Fruit fly (Drosophila melanogaster) Kc167 (cell line): ENCODE data around the gene CG7968.

ENCODE experiments used
- Myc ChIP-seq: fragments of >200 bp; optimal IDR thresholded peaks from 2 replicates; lab custom pipeline; 2017; ENCODE audit warnings: missing external identifiers
- Sin3A ChIP-seq: fragments of >200 bp; optimal IDR thresholded peaks from 2 replicates; lab custom pipeline; 2018; ENCODE audit warnings: missing external identifiers
- h ChIP-seq: fragments of >200 bp; optimal IDR thresholded peaks from 3 replicates; lab custom pipeline; 2018; ENCODE audit warnings: missing external identifiers
- insv ChIP-seq: fragments of >200 bp; optimal IDR thresholded peaks from 3 replicates; lab custom pipeline; 2018; ENCODE audit warnings: missing external identifiers
- psq ChIP-seq: fragments of >200 bp; optimal IDR thresholded peaks from 2 replicates; lab custom pipeline; 2017; ENCODE audit warnings: missing external identifiers
- ttk ChIP-seq: sonication (Bioruptor generic); optimal IDR thresholded peaks from 2 replicates; lab custom pipeline; 2017; ENCODE audit warnings: missing external identifiers

CG7968 gene

dm6 chr2L:13878801-13879200, 29.6 kb downstream of the CG7968 start:
- no peak for TF ChIP-seq Myc (lab: Kevin White, UChicago)
- TF ChIP-seq psq (lab: Kevin White, UChicago), result no peak
- TF ChIP-seq h (lab: Kevin White, UChicago), result no peak
- TF ChIP-seq ttk (lab: Kevin White, UChicago), result no peak
- TF ChIP-seq Sin3A (lab: Kevin White, UChicago), result no peak
- no peak for TF ChIP-seq insv (lab: Kevin White, UChicago)

- TF ChIP-seq h (lab: Kevin White, UChicago) (no peak), Myc (lab: Kevin White, UChicago) (no peak), insv (lab: Kevin White, UChicago) (no peak), psq (lab: Kevin White, UChicago) (no peak), Sin3A (lab: Kevin White, UChicago) (no peak), ttk (lab: Kevin White, UChicago) (no peak)
Measured at dm6 chr2L:13881387-13881902, 32.2 kb downstream of the CG7968 start.

dm6 chr2L:13881939-13882338, 32.7 kb downstream of the CG7968 start:
- TF ChIP-seq Myc (lab: Kevin White, UChicago) (no peak), insv (lab: Kevin White, UChicago) (no peak), psq (lab: Kevin White, UChicago) (no peak), ttk (lab: Kevin White, UChicago) (no peak), Sin3A (lab: Kevin White, UChicago) (no peak), h (lab: Kevin White, UChicago) (no peak)

dm6 chr2L:13884063-13884656, 35.0 kb downstream of the CG7968 start:
- TF ChIP-seq Sin3A (lab: Kevin White, UChicago) (no peak), ttk (lab: Kevin White, UChicago) (no peak), h (lab: Kevin White, UChicago) (no peak), Myc (lab: Kevin White, UChicago) (no peak), psq (lab: Kevin White, UChicago) (no peak), insv (lab: Kevin White, UChicago) (no peak)

dm6 chr2L:13884678-13885303, 35.6 kb downstream of the CG7968 start:
- TF ChIP-seq insv (lab: Kevin White, UChicago), result no peak
- TF ChIP-seq psq (lab: Kevin White, UChicago), result no peak
- TF ChIP-seq h (lab: Kevin White, UChicago), result no peak
- no peak for TF ChIP-seq ttk (lab: Kevin White, UChicago)
- no peak for TF ChIP-seq Sin3A (lab: Kevin White, UChicago)
- no peak for TF ChIP-seq Myc (lab: Kevin White, UChicago)

dm6 chr2L:13886326-13887073, 37.3 kb downstream of the CG7968 start:
- TF ChIP-seq insv (lab: Kevin White, UChicago) (no peak), h (lab: Kevin White, UChicago) (no peak)

dm6 chr2L:13889934-13890333, 40.7 kb downstream of the CG7968 start:
- TF ChIP-seq insv (lab: Kevin White, UChicago) (no peak), ttk (lab: Kevin White, UChicago) (no peak), psq (lab: Kevin White, UChicago) (no peak), h (lab: Kevin White, UChicago) (no peak), Sin3A (lab: Kevin White, UChicago) (no peak), Myc (lab: Kevin White, UChicago) (no peak)

dm6 chr2L:13892826-13893225, 43.6 kb downstream of the CG7968 start:
- no peak for TF ChIP-seq insv (lab: Kevin White, UChicago)
- TF ChIP-seq Myc (lab: Kevin White, UChicago), result no peak
- TF ChIP-seq psq (lab: Kevin White, UChicago), result no peak
- no peak for TF ChIP-seq h (lab: Kevin White, UChicago)
- TF ChIP-seq ttk (lab: Kevin White, UChicago), result no peak
- no peak for TF ChIP-seq Sin3A (lab: Kevin White, UChicago)

dm6 chr2L:13893439-13893838, 44.2 kb downstream of the CG7968 start:
- TF ChIP-seq ttk (lab: Kevin White, UChicago) (no peak), Sin3A (lab: Kevin White, UChicago) (no peak), insv (lab: Kevin White, UChicago) (no peak), Myc (lab: Kevin White, UChicago) (no peak), h (lab: Kevin White, UChicago) (no peak), psq (lab: Kevin White, UChicago) (no peak)
